Worm (Caenorhabditis elegans) whole organism, L2 larva: ENCODE measurements around the gene ZK1073.1.
A peak's percentile ranks its signal among the peaks of the same experiment; 100 is the strongest.

Source experiments
- ama-1 ChIP-seq: fragments of 150-350 bp; optimal IDR thresholded peaks from 2 replicates; lab custom pipeline; 2018; ENCODE audit warnings: inconsistent platforms
- egl-27 ChIP-seq: sonication (generic microtip); optimal IDR thresholded peaks from 3 replicates; lab custom pipeline; 2017; ENCODE audit warnings: missing biosample characterization, missing genetic modification reagents, missing genetic modification characterization
- lin-11 ChIP-seq: fragments of 150-350 bp; sonication (generic microtip); optimal IDR thresholded peaks from 2 replicates; lab custom pipeline; 2014; ENCODE audit warnings: missing biosample characterization, missing genetic modification characterization, inconsistent platforms, mixed read lengths
- lin-13 ChIP-seq: fragments of 150-350 bp; optimal IDR thresholded peaks from 2 replicates; lab custom pipeline; 2014; ENCODE audit warnings: missing biosample characterization, missing genetic modification reagents, missing genetic modification characterization
- nhr-11 ChIP-seq: fragments of 150-350 bp; optimal IDR thresholded peaks from 2 replicates; lab custom pipeline; 2014; ENCODE audit warnings: missing biosample characterization, missing genetic modification characterization
- nhr-129 ChIP-seq: fragments of 150-350 bp; optimal IDR thresholded peaks from 2 replicates; lab custom pipeline; 2014; ENCODE audit warnings: missing biosample characterization, missing genetic modification characterization
- nhr-6 ChIP-seq: fragments of 150-350 bp; optimal IDR thresholded peaks from 2 replicates; lab custom pipeline; 2014; ENCODE audit warnings: missing biosample characterization, missing genetic modification characterization
- nhr-77 ChIP-seq: fragments of 150-350 bp; optimal IDR thresholded peaks from 2 replicates; lab custom pipeline; 2014; ENCODE audit warnings: missing biosample characterization, missing genetic modification characterization
- unc-39 ChIP-seq: fragments of 150-350 bp; optimal IDR thresholded peaks from 2 replicates; lab custom pipeline; 2014; ENCODE audit warnings: missing biosample characterization, missing genetic modification characterization
- zag-1 ChIP-seq: fragments of 150-350 bp; optimal IDR thresholded peaks from 2 replicates; lab custom pipeline; 2014; ENCODE audit warnings: missing biosample characterization, missing genetic modification characterization

DNA sequence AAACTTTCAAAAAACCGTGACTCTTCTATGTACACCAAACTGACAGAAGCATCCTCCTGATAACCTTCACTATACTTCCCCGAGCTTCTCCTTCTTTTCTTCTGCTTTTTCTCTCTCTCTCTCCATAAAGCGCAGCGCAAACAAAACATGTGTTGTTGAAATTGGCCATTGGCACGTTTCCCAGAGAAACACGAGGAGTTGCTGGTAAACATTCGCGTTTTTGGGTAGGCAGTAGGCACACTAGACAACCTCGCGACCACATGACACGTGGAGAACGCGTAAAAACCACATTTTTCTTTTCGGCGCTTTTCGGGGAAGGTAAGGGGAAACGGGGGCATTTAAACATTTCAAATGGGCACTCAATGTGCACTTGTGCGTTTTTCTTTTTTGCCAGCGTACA, 2.4 kb upstream of the ZK1073.1 start:
- TF ChIP-seq lin-11 (tag; lab: Kevin White, UChicago) (peak; percentile 60), nhr-6 (no peak), unc-39 (tag; lab: Kevin White, UChicago) (no peak), nhr-77 (tag; lab: Kevin White, UChicago) (no peak), nhr-129 (tag; lab: Kevin White, UChicago) (peak; percentile 91), lin-13 (GFP tag; lab: Kevin White, UChicago) (no peak), egl-27 (tag; lab: Kevin White, UChicago) (no peak), ama-1 (lab: Kevin White, UChicago) (no peak), zag-1 (no peak), nhr-11 (tag; lab: Kevin White, UChicago) (no peak)
